Worm (Caenorhabditis elegans) whole organism, L4 larva: Measurements from ENCODE around the gene Y66A7A.4.

Source experiments
- F44E2.7 ChIP-seq: fragments of 200-800 bp; sonication (Bioruptor generic); IDR thresholded peaks from 2 replicates; pipeline ENCODE4 v2.1.2; 2022; ENCODE audit warnings: missing genetic modification characterization, missing compliant biosample characterization
- R02D3.7 ChIP-seq: fragments of 150-350 bp; sonication (generic microtip); optimal IDR thresholded peaks from 3 replicates; lab custom pipeline; 2014; ENCODE audit warnings: missing biosample characterization, missing genetic modification characterization
- T26A8.4 ChIP-seq: fragments of 200-800 bp; sonication (Bioruptor generic); IDR thresholded peaks from 2 replicates; pipeline ENCODE4 v1.3.6; 2022; ENCODE audit warnings: missing genetic modification characterization, missing compliant biosample characterization
- Y5F2A.4 ChIP-seq: fragments of 200-800 bp; sonication (Bioruptor generic); optimal IDR thresholded peaks from 2 replicates; lab custom pipeline; 2018; ENCODE audit warnings: mild to moderate bottlenecking, missing genetic modification characterization, missing compliant biosample characterization
- ZK337.2 ChIP-seq: fragments of 200-800 bp; sonication (Bioruptor generic); IDR thresholded peaks from 2 replicates; pipeline ENCODE4 v1.3.6; 2022; ENCODE audit warnings: missing genetic modification reagents, missing genetic modification characterization, missing compliant biosample characterization
- ZK546.5 ChIP-seq, 2 experiments: sonication (generic microtip); optimal IDR thresholded peaks; 2 replicates each; lab custom pipeline; 2017; ENCODE audit warnings: missing biosample characterization in 2 of 2, missing genetic modification characterization in 2 of 2
- aly-2 ChIP-seq: sonication (generic microtip); optimal IDR thresholded peaks from 2 replicates; lab custom pipeline; 2018; ENCODE audit warnings: missing biosample characterization, missing genetic modification characterization
- ama-1 ChIP-seq: fragments of 150-350 bp; optimal IDR thresholded peaks from 2 replicates; lab custom pipeline; 2014; ENCODE audit warnings: inconsistent platforms, mixed read lengths
- attf-4 ChIP-seq: sonication (generic microtip); optimal IDR thresholded peaks from 3 replicates; lab custom pipeline; 2017; ENCODE audit warnings: missing biosample characterization, missing genetic modification characterization
- ceh-20 ChIP-seq: fragments of 200-800 bp; sonication (Bioruptor generic); IDR thresholded peaks from 2 replicates; pipeline ENCODE4 v1.3.6; 2022; ENCODE audit warnings: missing genetic modification reagents, missing genetic modification characterization, missing compliant biosample characterization
- ceh-82 ChIP-seq: sonication (generic microtip); optimal IDR thresholded peaks from 2 replicates; lab custom pipeline; 2017; ENCODE audit warnings: missing biosample characterization, missing genetic modification characterization
- ctbp-1 ChIP-seq: fragments of 200-800 bp; sonication (Bioruptor generic); IDR thresholded peaks from 2 replicates; pipeline ENCODE4 v1.3.6; 2022; ENCODE audit warnings: missing genetic modification reagents, missing genetic modification characterization, missing compliant biosample characterization
- daf-16 ChIP-seq, 3 experiments: sonication (generic microtip); optimal IDR thresholded peaks; 2 replicates each; lab custom pipeline; 2016 to 2017; ENCODE audit warnings: missing genetic modification characterization in 3 of 3, missing genetic modification reagents in 3 of 3, mild to moderate bottlenecking in 2 of 3, missing compliant biosample characterization in 2 of 3, missing biosample characterization in 1 of 3, moderate library complexity in 1 of 3
- daf-19 ChIP-seq: fragments of 200-800 bp; sonication (Bioruptor generic); conservative IDR thresholded peaks from 2 replicates; pipeline ENCODE4 v1.3.6; 2022; ENCODE audit warnings: missing genetic modification characterization, missing compliant biosample characterization
- dmd-6 ChIP-seq: fragments of 200-800 bp; sonication (Bioruptor generic); IDR thresholded peaks from 2 replicates; pipeline ENCODE4 v1.3.6; 2022; ENCODE audit warnings: missing genetic modification reagents, missing genetic modification characterization, missing compliant biosample characterization
- dmd-8 ChIP-seq: fragments of 200-800 bp; sonication (Bioruptor generic); IDR thresholded peaks from 2 replicates; pipeline ENCODE4 v1.3.6; 2022; ENCODE audit warnings: missing genetic modification characterization, missing compliant biosample characterization
- dmd-9 ChIP-seq: fragments of 200-800 bp; sonication (Bioruptor generic); IDR thresholded peaks from 2 replicates; pipeline ENCODE4 v1.3.6; 2022; ENCODE audit warnings: missing genetic modification reagents, missing genetic modification characterization, missing compliant biosample characterization
- dpl-1 ChIP-seq: fragments of 150-350 bp; optimal IDR thresholded peaks from 2 replicates; lab custom pipeline; 2014; ENCODE audit warnings: missing biosample characterization, missing genetic modification reagents, missing genetic modification characterization
- duxl-1 ChIP-seq: sonication (generic microtip); optimal IDR thresholded peaks from 2 replicates; lab custom pipeline; 2016; ENCODE audit warnings: mild to moderate bottlenecking, missing genetic modification characterization, moderate library complexity, missing compliant biosample characterization; ENCODE audit not compliant: poor library complexity
- dve-1 ChIP-seq: sonication (generic microtip); optimal IDR thresholded peaks from 2 replicates; lab custom pipeline; 2017; ENCODE audit warnings: antibody characterized with exemption, mild to moderate bottlenecking, missing genetic modification characterization, missing compliant biosample characterization; ENCODE audit not compliant: insufficient read depth
- egl-27 ChIP-seq: sonication (generic microtip); optimal IDR thresholded peaks from 3 replicates; lab custom pipeline; 2017; ENCODE audit warnings: missing biosample characterization, missing genetic modification reagents, missing genetic modification characterization
- egl-43 ChIP-seq: fragments of 200-800 bp; sonication (Bioruptor generic); IDR thresholded peaks from 2 replicates; pipeline ENCODE4 v1.3.6; 2022; ENCODE audit warnings: missing genetic modification reagents, missing genetic modification characterization, missing compliant biosample characterization
- fkh-10 ChIP-seq: fragments of 150-350 bp; optimal IDR thresholded peaks from 2 replicates; lab custom pipeline; 2014; ENCODE audit warnings: missing biosample characterization, missing genetic modification reagents, missing genetic modification characterization
- hif-1 ChIP-seq, 2 experiments: sonication (generic microtip); optimal IDR thresholded peaks; 2 replicates each; lab custom pipeline; 2016 to 2017; ENCODE audit warnings: missing compliant biosample characterization in 2 of 2, missing genetic modification characterization in 2 of 2, missing genetic modification reagents in 2 of 2, missing genotype in 2 of 2, mild to moderate bottlenecking in 1 of 2
- lim-7 ChIP-seq: fragments of 200-800 bp; sonication (Bioruptor generic); IDR thresholded peaks from 2 replicates; pipeline ENCODE4 v1.3.6; 2022; ENCODE audit warnings: missing genetic modification characterization, missing compliant biosample characterization
- lin-1 ChIP-seq: fragments of 200-800 bp; sonication (Bioruptor generic); IDR thresholded peaks from 2 replicates; pipeline ENCODE4 v1.3.6; 2022; ENCODE audit warnings: missing genetic modification reagents, missing genetic modification characterization, missing compliant biosample characterization
- lin-29 ChIP-seq: fragments of 200-800 bp; sonication (Bioruptor generic); IDR thresholded peaks from 2 replicates; pipeline ENCODE4 v1.3.6; 2022; ENCODE audit warnings: missing genetic modification reagents, missing genetic modification characterization, missing compliant biosample characterization
- lin-38 ChIP-seq: fragments of 200-800 bp; sonication (Bioruptor generic); IDR thresholded peaks from 2 replicates; pipeline ENCODE4 v1.3.6; 2022; ENCODE audit warnings: missing genetic modification reagents, missing genetic modification characterization, missing compliant biosample characterization
- lsy-2 ChIP-seq, 2 experiments: fragments of 150-350 bp in 1 of 2; sonication (generic microtip) in 1 of 2; optimal IDR thresholded peaks; 2 replicates each; lab custom pipeline; 2014 to 2017; ENCODE audit warnings: missing biosample characterization in 2 of 2, missing genetic modification characterization in 2 of 2
- mes-2 ChIP-seq: sonication (generic microtip); optimal IDR thresholded peaks from 2 replicates; lab custom pipeline; 2016; ENCODE audit warnings: missing genotype, mild to moderate bottlenecking, missing genetic modification characterization, missing compliant biosample characterization; ENCODE audit not compliant: poor library complexity, severe bottlenecking
- mxl-3 ChIP-seq: fragments of 200-800 bp; sonication (Bioruptor generic); optimal IDR thresholded peaks from 2 replicates; lab custom pipeline; 2018; ENCODE audit warnings: mild to moderate bottlenecking, missing genetic modification characterization, missing compliant biosample characterization
- nhr-28 ChIP-seq: fragments of 150-350 bp; optimal IDR thresholded peaks from 2 replicates; lab custom pipeline; 2014; ENCODE audit warnings: missing biosample characterization, missing genetic modification characterization
- nhr-6 ChIP-seq: fragments of 150-350 bp; optimal IDR thresholded peaks from 2 replicates; lab custom pipeline; 2014; ENCODE audit warnings: missing biosample characterization, missing genetic modification characterization
- nhr-76 ChIP-seq: fragments of 150-350 bp; optimal IDR thresholded peaks from 2 replicates; lab custom pipeline; 2014; ENCODE audit warnings: missing biosample characterization, missing genetic modification characterization
- pqm-1 ChIP-seq: sonication (generic microtip); optimal IDR thresholded peaks from 2 replicates; lab custom pipeline; 2017; ENCODE audit warnings: missing biosample characterization, missing genetic modification characterization
- rbr-2 ChIP-seq: sonication (generic microtip); optimal IDR thresholded peaks from 2 replicates; lab custom pipeline; 2016; ENCODE audit warnings: missing genotype, missing genetic modification characterization, missing compliant biosample characterization
- set-16 ChIP-seq: fragments of 200-800 bp; sonication (Bioruptor generic); IDR thresholded peaks from 2 replicates; pipeline ENCODE4 v1.3.6; 2022; ENCODE audit warnings: missing genetic modification reagents, missing genetic modification characterization, missing compliant biosample characterization
- spr-1 ChIP-seq: sonication (generic microtip); optimal IDR thresholded peaks from 2 replicates; lab custom pipeline; 2016; ENCODE audit warnings: mild to moderate bottlenecking, missing genetic modification characterization, missing compliant biosample characterization
- unc-62 ChIP-seq, 3 experiments: fragments of 150-350 bp in 1 of 3; sonication (generic microtip); optimal IDR thresholded peaks in 2 of 3; peaks in 1 of 3; 1 replicate in 1 of 3; 2 replicates in 2 of 3; lab custom pipeline; 2014 to 2017; ENCODE audit warnings: missing biosample characterization in 3 of 3, missing genetic modification characterization in 3 of 3, missing genetic modification reagents in 3 of 3, missing genotype in 1 of 3
- zip-11 ChIP-seq: fragments of 200-800 bp; sonication (Bioruptor generic); IDR thresholded peaks from 2 replicates; pipeline ENCODE4 v1.3.6; 2022; ENCODE audit warnings: missing genetic modification characterization, missing compliant biosample characterization

Y66A7A.4 gene

DNA sequence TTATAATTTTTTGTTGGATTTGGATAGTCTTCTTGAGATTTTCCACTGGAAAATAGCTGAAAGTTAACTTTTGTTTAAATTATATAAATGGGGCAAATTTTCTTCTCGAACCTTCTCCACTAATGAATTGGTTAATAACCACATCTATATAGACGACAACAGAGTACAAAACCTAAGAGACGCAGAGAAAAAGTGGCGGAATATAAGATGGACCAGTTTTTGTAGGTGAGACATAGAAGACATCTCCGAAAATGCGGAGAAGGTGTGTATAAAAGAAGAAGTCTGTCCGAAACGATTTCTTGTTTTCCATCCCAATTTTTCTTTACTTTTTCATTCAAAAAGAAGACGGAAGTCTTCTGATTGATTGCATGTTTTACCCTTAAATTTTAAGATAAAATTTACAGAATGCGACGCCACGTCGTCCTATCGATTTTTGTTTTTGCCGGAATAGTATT is 12.5 kb downstream of the Y66A7A.4 start, which contains the start of gene gly-8:
Gene gly-8, plus strand, starts transcription at position 405 of the 455 bp plus-strand sequence.
- TF ChIP-seq T26A8.4, result no peak
- no peak for TF ChIP-seq dmd-6 (GFP tag; lab: Robert Waterston, UW)
- TF ChIP-seq dmd-9 (GFP tag; lab: Robert Waterston, UW), result no peak
- TF ChIP-seq egl-27 (tag; lab: Kevin White, UChicago), result no peak
- no peak for TF ChIP-seq lim-7
- TF ChIP-seq dmd-8 (GFP tag; lab: Robert Waterston, UW), result no peak
- no peak for TF ChIP-seq attf-4 (tag; lab: Kevin White, UChicago)
- no peak for TF ChIP-seq ZK337.2 (GFP tag; lab: Robert Waterston, UW)
- no peak for TF ChIP-seq Y5F2A.4 (GFP tag; lab: Kevin White, UChicago)
- TF ChIP-seq daf-19 (GFP tag; lab: Robert Waterston, UW), result no peak
- TF ChIP-seq zip-11 (GFP tag; lab: Robert Waterston, UW), result no peak
- TF ChIP-seq spr-1 (tag; lab: Kevin White, UChicago), result no peak
- TF ChIP-seq lin-1 (GFP tag; lab: Robert Waterston, UW), result no peak
- TF ChIP-seq duxl-1 (tag; lab: Kevin White, UChicago), result no peak
- no peak for TF ChIP-seq hif-1 (tag; optimal IDR thresholded peaks at IDR 0.05; lab: Kevin White, UChicago)
- peak; percentile 49 for TF ChIP-seq dpl-1 (GFP tag; lab: Kevin White, UChicago)
- peak; percentile 45 for TF ChIP-seq nhr-28 (tag; lab: Kevin White, UChicago)
- TF ChIP-seq lsy-2 (tag; optimal IDR thresholded peaks at IDR 0.05; lab: Kevin White, UChicago), result peak in 1 of 2 experiments; percentile 43
- no peak for TF ChIP-seq R02D3.7 (tag; lab: Kevin White, UChicago)

- TF ChIP-seq set-16 (GFP tag; lab: Robert Waterston, UW) (peak; percentile 68), lin-29 (GFP tag; lab: Robert Waterston, UW) (0 out of 2 replicates have a peak, but pooled peaks have one; percentile 22), attf-4 (tag; lab: Kevin White, UChicago) (no peak), mxl-3 (peak; percentile 56), duxl-1 (tag; lab: Kevin White, UChicago) (peak; percentile 24), ceh-20 (no peak), egl-43 (GFP tag; lab: Robert Waterston, UW) (peak; percentile 58; the same call in 1 of the 2 replicates)
These were observed 15.2 kb downstream of the Y66A7A.4 start for ce11 chrIII:11627631-11628030.

DNA sequence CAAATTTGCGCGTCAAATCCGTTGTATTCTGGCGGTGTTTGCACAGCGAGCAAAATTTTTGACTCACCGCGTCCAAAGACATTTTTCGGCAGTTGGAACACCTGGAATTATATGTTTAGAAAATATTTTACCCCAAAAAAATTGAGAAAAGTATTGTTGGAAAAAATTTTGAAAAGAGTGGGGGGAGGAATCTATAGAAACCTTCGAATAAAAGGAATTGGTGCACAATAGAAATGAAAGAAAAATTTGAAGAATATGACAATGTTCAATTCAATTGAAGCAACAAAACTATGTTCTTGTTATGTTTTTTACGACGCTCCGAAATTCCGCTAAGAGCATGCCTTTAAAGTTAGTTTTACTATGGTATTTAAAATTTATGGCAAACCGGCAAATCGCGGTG is 16.9 kb downstream of the Y66A7A.4 start, which contains the start of gene Y66A7A.7:
Gene Y66A7A.7, minus strand, starts transcription at position 101 of the 400 bp plus-strand sequence.
- TF ChIP-seq ceh-82 (tag; lab: Kevin White, UChicago) (no peak), ZK546.5 (tag; optimal IDR thresholded peaks at IDR 0.05; lab: Kevin White, UChicago) (no peak)

DNA sequence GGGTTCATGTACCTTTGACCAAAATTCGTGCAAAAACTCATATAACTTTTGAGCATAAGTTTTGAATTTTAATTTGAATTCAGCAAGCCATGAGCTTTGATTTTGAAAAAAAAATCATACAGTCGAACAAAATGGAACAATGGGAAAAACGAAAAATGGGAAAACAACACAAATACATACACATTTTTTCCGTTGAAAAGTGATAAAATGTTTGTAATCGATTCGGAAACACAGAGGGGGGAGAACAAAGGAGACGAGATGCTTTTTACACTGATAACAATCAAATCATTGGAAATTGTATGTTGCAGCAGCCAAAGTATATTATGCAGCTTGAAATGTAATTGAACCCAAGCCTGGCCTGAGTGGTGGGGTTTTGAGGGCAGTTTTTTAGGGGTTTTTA is 18.7 kb downstream of the Y66A7A.4 start:
- no peak for TF ChIP-seq daf-16 (GFP tag; optimal IDR thresholded peaks at IDR 0.05; lab: Kevin White, UChicago)
- TF ChIP-seq daf-16 (tag; optimal IDR thresholded peaks at IDR 0.05; lab: Kevin White, UChicago), result peak; percentile 35
- TF ChIP-seq ama-1 (lab: Kevin White, UChicago), result no peak
- no peak for TF ChIP-seq ctbp-1 (GFP tag; lab: Robert Waterston, UW)
- TF ChIP-seq lin-38 (GFP tag; lab: Robert Waterston, UW), result no peak
- TF ChIP-seq nhr-6 (tag; lab: Kevin White, UChicago), result no peak
- TF ChIP-seq nhr-28 (tag; lab: Kevin White, UChicago), result peak; percentile 25
- peak; percentile 15 for TF ChIP-seq dve-1
- no peak for TF ChIP-seq attf-4 (tag; lab: Kevin White, UChicago)
- TF ChIP-seq lin-29 (GFP tag; lab: Robert Waterston, UW), result no peak
- TF ChIP-seq T26A8.4, result no peak
- no peak for TF ChIP-seq mes-2 (tag; lab: Kevin White, UChicago)
- no peak for TF ChIP-seq dmd-8 (GFP tag; lab: Robert Waterston, UW)
- TF ChIP-seq aly-2 (tag; lab: Kevin White, UChicago), result no peak
- no peak for TF ChIP-seq F44E2.7 (GFP tag; lab: Robert Waterston, UW)
- TF ChIP-seq pqm-1, result peak; percentile 35
- no peak for TF ChIP-seq lim-7
- peak in 1 of 2 experiments; percentile 58 for TF ChIP-seq unc-62 (GFP tag; optimal IDR thresholded peaks at IDR 0.05 in 1 of 2; lab: Kevin White, UChicago)
- TF ChIP-seq unc-62 (tag; optimal IDR thresholded peaks at IDR 0.05; lab: Kevin White, UChicago), result no peak
- TF ChIP-seq rbr-2, result no peak
- no peak for TF ChIP-seq nhr-76 (tag; lab: Kevin White, UChicago)
- TF ChIP-seq fkh-10, result no peak
